Fruit fly (Drosophila melanogaster) whole organism, embryonic: ENCODE data around the gene Mrp5.

Experiments used
- Asciz ChIP-seq: fragments of 200-800 bp; sonication (Bioruptor generic); optimal IDR thresholded peaks from 2 replicates; lab custom pipeline; 2017; ENCODE audit warnings: missing biosample characterization, mild to moderate bottlenecking, missing genetic modification characterization, missing genetic modification reagents
- CG10267 ChIP-seq: fragments of 200-800 bp; sonication (Bioruptor generic); optimal IDR thresholded peaks from 2 replicates; lab custom pipeline; 2018; ENCODE audit warnings: missing biosample characterization, mild to moderate bottlenecking, missing genetic modification characterization, moderate library complexity
- CG10979 ChIP-seq: fragments of 200-800 bp; sonication (Bioruptor generic); optimal IDR thresholded peaks from 2 replicates; lab custom pipeline; 2018; ENCODE audit warnings: missing biosample characterization, mild to moderate bottlenecking, missing genetic modification characterization, moderate library complexity
- CG11504 ChIP-seq: fragments of 200-800 bp; sonication (Bioruptor generic); optimal IDR thresholded peaks from 3 replicates; lab custom pipeline; 2019; ENCODE audit warnings: missing biosample characterization, mild to moderate bottlenecking, missing genetic modification characterization, moderate library complexity
- CG11723 ChIP-seq: fragments of 200-800 bp; sonication (Bioruptor generic); optimal IDR thresholded peaks from 2 replicates; lab custom pipeline; 2017; ENCODE audit warnings: missing biosample characterization, mild to moderate bottlenecking, missing genetic modification characterization
- CG12236 ChIP-seq: fragments of 200-800 bp; sonication (Bioruptor generic); optimal IDR thresholded peaks from 2 replicates; lab custom pipeline; 2016; ENCODE audit warnings: missing biosample characterization, missing genetic modification characterization
- CG1603 ChIP-seq: fragments of 200-800 bp; sonication (Bioruptor generic); optimal IDR thresholded peaks from 2 replicates; lab custom pipeline; 2019; ENCODE audit warnings: missing biosample characterization, mild to moderate bottlenecking, missing genetic modification characterization, moderate library complexity
- CG17359 ChIP-seq: fragments of 200-800 bp; sonication (Bioruptor generic); optimal IDR thresholded peaks from 3 replicates; lab custom pipeline; 2018; ENCODE audit warnings: missing biosample characterization, mild to moderate bottlenecking, missing genetic modification characterization, moderate library complexity
- CG17829 ChIP-seq: fragments of 200-800 bp; optimal IDR thresholded peaks from 2 replicates; lab custom pipeline; 2019; ENCODE audit warnings: missing biosample characterization, mild to moderate bottlenecking, missing genetic modification characterization, moderate library complexity
- CG18262 ChIP-seq: fragments of 200-800 bp; optimal IDR thresholded peaks from 3 replicates; lab custom pipeline; 2019; ENCODE audit warnings: missing biosample characterization, mild to moderate bottlenecking, missing genetic modification characterization, moderate library complexity
- CG2889 ChIP-seq: fragments of 200-800 bp; sonication (Bioruptor generic); IDR thresholded peaks from 3 replicates; pipeline ENCODE4 v1.3.6; 2022; ENCODE audit warnings: missing biosample characterization, missing genetic modification characterization
- CG3065 ChIP-seq: fragments of 200-800 bp; sonication (Bioruptor generic); optimal IDR thresholded peaks from 2 replicates; lab custom pipeline; 2016; ENCODE audit warnings: missing biosample characterization, missing genetic modification characterization
- CG3995 ChIP-seq: fragments of 200-800 bp; sonication (Bioruptor generic); optimal IDR thresholded peaks from 3 replicates; lab custom pipeline; 2016; ENCODE audit warnings: missing biosample characterization, missing genetic modification characterization
- CG5245 ChIP-seq: fragments of 200-800 bp; sonication (Bioruptor generic); optimal IDR thresholded peaks from 3 replicates; lab custom pipeline; 2016; ENCODE audit warnings: missing biosample characterization, missing genetic modification characterization
- CG8359 ChIP-seq: fragments of 200-800 bp; sonication (Bioruptor generic); optimal IDR thresholded peaks from 2 replicates; lab custom pipeline; 2017; ENCODE audit warnings: missing biosample characterization, mild to moderate bottlenecking, missing genetic modification characterization, borderline replicate concordance
- CG8388 ChIP-seq: fragments of 200-800 bp; sonication (Bioruptor generic); optimal IDR thresholded peaks from 2 replicates; lab custom pipeline; 2019; ENCODE audit warnings: missing biosample characterization, mild to moderate bottlenecking, missing genetic modification characterization, moderate library complexity
- D ChIP-seq, 2 experiments: fragments of 200-800 bp in 1 of 2; fragments of >200 bp in 1 of 2; sonication (Bioruptor generic) in 1 of 2; optimal IDR thresholded peaks; 2 replicates in 1 of 2; 3 replicates in 1 of 2; lab custom pipeline; 2017; ENCODE audit warnings: mild to moderate bottlenecking in 1 of 2, missing biosample characterization in 1 of 2, missing genetic modification characterization in 1 of 2, missing genetic modification reagents in 1 of 2
- D19A ChIP-seq: fragments of 200-800 bp; optimal IDR thresholded peaks from 3 replicates; lab custom pipeline; 2019; ENCODE audit warnings: missing biosample characterization, mild to moderate bottlenecking, missing genetic modification characterization, moderate library complexity
- Drgx ChIP-seq: fragments of 200-800 bp; sonication (Bioruptor generic); IDR thresholded peaks from 2 replicates; pipeline ENCODE4 v1.3.6; 2022; ENCODE audit warnings: missing biosample characterization, missing genetic modification characterization
- HHEX ChIP-seq: fragments of 200-800 bp; sonication (Bioruptor generic); optimal IDR thresholded peaks from 3 replicates; lab custom pipeline; 2017; ENCODE audit warnings: missing biosample characterization, mild to moderate bottlenecking, missing genetic modification characterization, missing genetic modification reagents
- Med ChIP-seq: fragments of 200-800 bp; sonication (Bioruptor generic); peaks from one replicate; lab custom pipeline; 2016; ENCODE audit warnings: missing biosample characterization, missing genetic modification characterization, mild to moderate bottlenecking, inconsistent platforms, moderate library complexity
- Ssrp ChIP-seq: fragments of 200-800 bp; sonication (Bioruptor generic); optimal IDR thresholded peaks from 2 replicates; lab custom pipeline; 2018; ENCODE audit warnings: missing biosample characterization, mild to moderate bottlenecking, missing genetic modification characterization, moderate library complexity
- Xrp1 ChIP-seq: fragments of 200-800 bp; sonication (Bioruptor generic); IDR thresholded peaks from 2 replicates; pipeline ENCODE4 v1.3.6; 2022; ENCODE audit warnings: missing biosample characterization, missing genetic modification characterization
- bowl ChIP-seq: fragments of 200-800 bp; sonication (Bioruptor generic); IDR thresholded peaks from 2 replicates; pipeline ENCODE4 v1.3.6; 2022; ENCODE audit warnings: missing biosample characterization, missing genetic modification characterization
- bsh ChIP-seq, 2 experiments: fragments of 200-800 bp; sonication (Bioruptor generic); optimal IDR thresholded peaks; 2 replicates each; lab custom pipeline; 2017 to 2018; ENCODE audit warnings: mild to moderate bottlenecking in 2 of 2, missing biosample characterization in 2 of 2, missing genetic modification characterization in 2 of 2, moderate library complexity in 1 of 2
- crol ChIP-seq: fragments of 200-800 bp; sonication (Bioruptor generic); IDR thresholded peaks from 2 replicates; pipeline ENCODE4 v1.3.6; 2022; ENCODE audit warnings: missing biosample characterization, missing genetic modification characterization
- dmrt11E ChIP-seq: fragments of 200-800 bp; sonication (Bioruptor generic); optimal IDR thresholded peaks from 3 replicates; lab custom pipeline; 2018; ENCODE audit warnings: missing biosample characterization, mild to moderate bottlenecking, missing genetic modification characterization, moderate library complexity
- nmo ChIP-seq: fragments of 200-800 bp; sonication (Bioruptor generic); optimal IDR thresholded peaks from 2 replicates; lab custom pipeline; 2018; ENCODE audit warnings: missing biosample characterization, mild to moderate bottlenecking, missing genetic modification characterization, moderate library complexity
- ssp ChIP-seq: fragments of 200-800 bp; sonication (Bioruptor generic); IDR thresholded peaks from 2 replicates; pipeline ENCODE4 v1.3.6; 2022; ENCODE audit warnings: missing biosample characterization, missing genetic modification characterization
- ttk ChIP-seq: fragments of 200-800 bp; sonication (Bioruptor generic); IDR thresholded peaks from 2 replicates; pipeline ENCODE4 v2.1.2; 2022; ENCODE audit warnings: missing biosample characterization, missing genetic modification characterization
- zf30C ChIP-seq: fragments of 200-800 bp; sonication (Bioruptor generic); optimal IDR thresholded peaks from 3 replicates; lab custom pipeline; 2018; ENCODE audit warnings: missing biosample characterization, mild to moderate bottlenecking, missing genetic modification characterization

Mrp5 gene

dm6 chr3R:19820994-19821393, 54.5 kb downstream of the Mrp5 start (continued):
- TF ChIP-seq crol (GFP tag; lab: Robert Waterston, UW) = peak; percentile 38; the same call in 1 of the 2 replicates
- no peak for TF ChIP-seq ttk (GFP tag; lab: Robert Waterston, UW)
- TF ChIP-seq CG17829 (tag; lab: Kevin White, UChicago) = peak; percentile 14
- TF ChIP-seq CG5245 (GFP tag; lab: Kevin White, UChicago) = peak; percentile 7
- peak; percentile 39 for TF ChIP-seq CG18262 (tag; lab: Kevin White, UChicago)
- TF ChIP-seq zf30C = peak; percentile 13
- TF ChIP-seq CG11723 = no peak
- TF ChIP-seq Xrp1 (GFP tag; lab: Robert Waterston, UW) = peak; percentile 52; the same call in 1 of the 2 replicates
- TF ChIP-seq CG11504 (tag; lab: Kevin White, UChicago) = peak; percentile 34
- TF ChIP-seq CG2889 (GFP tag; lab: Robert Waterston, UW) = no peak
- TF ChIP-seq CG12236 (GFP tag; lab: Kevin White, UChicago) = no peak
- TF ChIP-seq nmo (GFP tag; lab: Kevin White, UChicago) = peak; percentile 23
- no peak for TF ChIP-seq bowl (GFP tag; lab: Robert Waterston, UW)
- TF ChIP-seq bsh (GFP tag; optimal IDR thresholded peaks at IDR 0.05; lab: Kevin White, UChicago) = peak in 1 of 2 experiments; percentile 44
- peak; percentile 58 for TF ChIP-seq CG10979 (tag; lab: Kevin White, UChicago)
- TF ChIP-seq CG8388 (GFP tag; lab: Kevin White, UChicago) = peak; percentile 6
- peak; percentile 0 for TF ChIP-seq Ssrp (tag; lab: Kevin White, UChicago)
- TF ChIP-seq dmrt11E (tag; lab: Kevin White, UChicago) = peak; percentile 53
- TF ChIP-seq D (optimal IDR thresholded peaks at IDR 0.05; lab: Kevin White, UChicago) = no peak
- peak; percentile 4 for TF ChIP-seq D (GFP tag; optimal IDR thresholded peaks at IDR 0.05; lab: Kevin White, UChicago)
- TF ChIP-seq Drgx (GFP tag; lab: Robert Waterston, UW) = 0 out of 2 replicates have a peak, but pooled peaks have one; percentile 13
- TF ChIP-seq CG3995 (GFP tag; lab: Kevin White, UChicago) = no peak
- peak; percentile 20 for TF ChIP-seq Asciz
- peak; percentile 11 for TF ChIP-seq CG17359 (tag; lab: Kevin White, UChicago)
- peak; percentile 1 for TF ChIP-seq D19A (tag; lab: Kevin White, UChicago)
- peak; percentile 49 for TF ChIP-seq Med
- peak; percentile 11 for TF ChIP-seq CG10267
- peak; percentile 12 for TF ChIP-seq CG1603
- peak; percentile 5; the same call in 1 of the 2 replicates for TF ChIP-seq ssp

DNA sequence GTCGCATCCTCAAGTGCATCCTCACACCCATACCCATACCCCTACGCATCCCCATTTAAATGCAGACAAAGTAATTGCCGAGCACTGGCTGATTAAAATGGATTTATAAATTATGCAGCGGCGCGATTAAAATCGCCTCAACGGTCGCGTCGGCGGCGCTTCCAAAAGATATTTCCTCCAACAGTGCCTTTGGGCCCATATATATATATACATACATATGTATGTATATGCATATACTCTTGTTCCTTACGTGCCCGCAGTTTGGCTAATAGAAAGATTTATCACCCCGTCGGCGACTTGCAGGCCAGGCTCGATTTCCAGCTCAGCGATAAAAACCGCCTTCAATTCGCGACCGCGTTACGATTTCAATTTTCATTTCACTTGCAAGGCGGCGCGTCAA, 58.7 kb downstream of the Mrp5 start:
- TF ChIP-seq CG8388 (GFP tag; lab: Kevin White, UChicago) (peak; percentile 34), CG8359 (GFP tag; lab: Kevin White, UChicago) (peak; percentile 96), HHEX (GFP tag; lab: Kevin White, UChicago) (no peak), CG3065 (no peak)
